Fruit fly (Drosophila melanogaster) whole organism, prepupa: ENCODE data around the gene Pax.

ENCODE experiments used
- CG10631 ChIP-seq: fragments of 200-800 bp; sonication (Bioruptor generic); optimal IDR thresholded peaks from 2 replicates; lab custom pipeline; 2016; ENCODE audit warnings: missing biosample characterization, missing genetic modification characterization
- CG11762 ChIP-seq: fragments of 200-800 bp; sonication (Bioruptor generic); optimal IDR thresholded peaks from 3 replicates; lab custom pipeline; 2016; ENCODE audit warnings: missing biosample characterization, missing genetic modification characterization; ENCODE audit not compliant: insufficient read depth
- CG31627 ChIP-seq: fragments of 200-800 bp; sonication (Bioruptor generic); optimal IDR thresholded peaks from 3 replicates; lab custom pipeline; 2016; ENCODE audit warnings: missing biosample characterization, missing genetic modification characterization
- CG6854 ChIP-seq: fragments of 200-800 bp; sonication (Bioruptor generic); optimal IDR thresholded peaks from 2 replicates; lab custom pipeline; 2017; ENCODE audit warnings: missing biosample characterization, mild to moderate bottlenecking, missing genetic modification characterization
- CG7368 ChIP-seq: fragments of 200-800 bp; sonication (Bioruptor generic); optimal IDR thresholded peaks from 3 replicates; lab custom pipeline; 2016; ENCODE audit warnings: missing biosample characterization, missing genetic modification characterization
- CG9139 ChIP-seq: fragments of 200-800 bp; sonication (Bioruptor generic); optimal IDR thresholded peaks from 3 replicates; lab custom pipeline; 2017; ENCODE audit warnings: missing biosample characterization, mild to moderate bottlenecking, missing genetic modification characterization
- Eip93F ChIP-seq: fragments of 200-800 bp; sonication (Bioruptor generic); optimal IDR thresholded peaks from 2 replicates; lab custom pipeline; 2016; ENCODE audit warnings: missing biosample characterization, mild to moderate bottlenecking, missing genetic modification characterization
- Lpt ChIP-seq: fragments of 200-800 bp; sonication (Bioruptor generic); optimal IDR thresholded peaks from 3 replicates; lab custom pipeline; 2016; ENCODE audit warnings: missing biosample characterization, missing genetic modification characterization
- Met ChIP-seq: fragments of 200-800 bp; sonication (Bioruptor generic); optimal IDR thresholded peaks from 3 replicates; lab custom pipeline; 2016; ENCODE audit warnings: missing biosample characterization, missing genetic modification characterization
- dsx ChIP-seq: fragments of 200-800 bp; optimal IDR thresholded peaks from 3 replicates; lab custom pipeline; 2019; ENCODE audit warnings: missing biosample characterization, mild to moderate bottlenecking, missing genetic modification characterization, moderate library complexity; ENCODE audit not compliant: poor library complexity, severe bottlenecking
- pdm3 ChIP-seq: fragments of 200-800 bp; sonication (Bioruptor generic); optimal IDR thresholded peaks from 3 replicates; lab custom pipeline; 2016; ENCODE audit warnings: missing biosample characterization, missing genetic modification characterization

dm6 chr2L:19463824-19464317 is 37.5 kb upstream of the Pax start, which contains the start of gene tj:
- TF ChIP-seq CG7368 (no peak), CG9139 (GFP tag; lab: Kevin White, UChicago) (no peak), pdm3 (no peak), Met (GFP tag; lab: Kevin White, UChicago) (no peak), Eip93F (no peak), CG6854 (GFP tag; lab: Kevin White, UChicago) (no peak), CG11762 (GFP tag; lab: Kevin White, UChicago) (no peak), dsx (GFP tag; lab: Kevin White, UChicago) (no peak), CG31627 (GFP tag; lab: Kevin White, UChicago) (no peak), Lpt (GFP tag; lab: Kevin White, UChicago) (no peak), CG10631 (GFP tag; lab: Kevin White, UChicago) (no peak)
